Fruit fly (Drosophila melanogaster) whole organism, embryonic: Measurements from ENCODE around the gene Utx.

Experiments used
- Bdp1 ChIP-seq: fragments of 200-800 bp; sonication (Bioruptor generic); optimal IDR thresholded peaks from 3 replicates; lab custom pipeline; 2016; ENCODE audit warnings: missing biosample characterization, missing genetic modification characterization
- CG10321 ChIP-seq: fragments of 200-800 bp; sonication (Bioruptor generic); IDR thresholded peaks from 2 replicates; pipeline ENCODE4 v1.3.6; 2022; ENCODE audit warnings: missing biosample characterization, missing genetic modification characterization
- CG11456 ChIP-seq: fragments of 200-800 bp; sonication (Bioruptor generic); IDR thresholded peaks from 3 replicates; pipeline ENCODE4 v1.3.6; 2022; ENCODE audit warnings: missing biosample characterization, missing genetic modification characterization
- CG11723 ChIP-seq: fragments of 200-800 bp; sonication (Bioruptor generic); optimal IDR thresholded peaks from 2 replicates; lab custom pipeline; 2017; ENCODE audit warnings: missing biosample characterization, mild to moderate bottlenecking, missing genetic modification characterization
- CG12104 ChIP-seq: fragments of 200-800 bp; sonication (Bioruptor generic); optimal IDR thresholded peaks from 3 replicates; lab custom pipeline; 2016; ENCODE audit warnings: missing biosample characterization, missing genetic modification characterization
- CG12236 ChIP-seq: fragments of 200-800 bp; sonication (Bioruptor generic); optimal IDR thresholded peaks from 2 replicates; lab custom pipeline; 2016; ENCODE audit warnings: missing biosample characterization, missing genetic modification characterization
- CG12659 ChIP-seq: fragments of 200-800 bp; sonication (Bioruptor generic); optimal IDR thresholded peaks from 3 replicates; lab custom pipeline; 2017; ENCODE audit warnings: mild to moderate bottlenecking, missing biosample characterization, missing genetic modification reagents, missing genetic modification characterization
- CG12769 ChIP-seq: fragments of 200-800 bp; sonication (Bioruptor generic); optimal IDR thresholded peaks from 2 replicates; lab custom pipeline; 2019; ENCODE audit warnings: missing biosample characterization, mild to moderate bottlenecking, missing genetic modification characterization, moderate library complexity
- CG14050 ChIP-seq: fragments of 200-800 bp; sonication (Bioruptor generic); IDR thresholded peaks from 3 replicates; pipeline ENCODE4 v1.3.6; 2022; ENCODE audit warnings: missing biosample characterization, missing genetic modification characterization
- CG14710 ChIP-seq: fragments of 200-800 bp; sonication (Bioruptor generic); optimal IDR thresholded peaks from 3 replicates; lab custom pipeline; 2019; ENCODE audit warnings: missing biosample characterization, mild to moderate bottlenecking, missing genetic modification characterization, moderate library complexity
- CG14860 ChIP-seq: fragments of 200-800 bp; sonication (Bioruptor generic); IDR thresholded peaks from 3 replicates; pipeline ENCODE4 v1.3.6; 2022; ENCODE audit warnings: missing biosample characterization, missing genetic modification characterization; ENCODE audit not compliant: partially characterized antibody
- CG15696 ChIP-seq: fragments of 200-800 bp; sonication (Bioruptor generic); optimal IDR thresholded peaks from 2 replicates; lab custom pipeline; 2019; ENCODE audit warnings: missing biosample characterization, mild to moderate bottlenecking, missing genetic modification characterization, moderate library complexity
- CG30403 ChIP-seq: fragments of 200-800 bp; sonication (Bioruptor generic); optimal IDR thresholded peaks from 3 replicates; lab custom pipeline; 2016; ENCODE audit warnings: missing biosample characterization, missing genetic modification characterization
- CG30431 ChIP-seq: fragments of 200-800 bp; sonication (Bioruptor generic); optimal IDR thresholded peaks from 2 replicates; lab custom pipeline; 2017; ENCODE audit warnings: missing biosample characterization, missing genetic modification characterization
- CG3995 ChIP-seq: fragments of 200-800 bp; sonication (Bioruptor generic); optimal IDR thresholded peaks from 3 replicates; lab custom pipeline; 2016; ENCODE audit warnings: missing biosample characterization, missing genetic modification characterization
- CG42726 ChIP-seq: fragments of 200-800 bp; sonication (Bioruptor generic); IDR thresholded peaks from 2 replicates; pipeline ENCODE4 v1.3.6; 2022; ENCODE audit warnings: missing biosample characterization, missing genetic modification characterization; ENCODE audit not compliant: partially characterized antibody
- CG7786 ChIP-seq: fragments of 200-800 bp; sonication (Bioruptor generic); optimal IDR thresholded peaks from 2 replicates; lab custom pipeline; 2016; ENCODE audit warnings: missing biosample characterization, missing genetic modification characterization
- CG9876 ChIP-seq: fragments of 200-800 bp; sonication (Bioruptor generic); optimal IDR thresholded peaks from 2 replicates; lab custom pipeline; 2016; ENCODE audit warnings: missing biosample characterization, missing genetic modification characterization
- Chrac-16 ChIP-seq: fragments of 200-800 bp; sonication (Bioruptor generic); optimal IDR thresholded peaks from 3 replicates; lab custom pipeline; 2016; ENCODE audit warnings: missing biosample characterization, missing genetic modification characterization
- Dad ChIP-seq: fragments of 200-800 bp; sonication (Bioruptor generic); optimal IDR thresholded peaks from 3 replicates; lab custom pipeline; 2016; ENCODE audit warnings: missing biosample characterization, missing genetic modification characterization
- Drgx ChIP-seq: fragments of 200-800 bp; sonication (Bioruptor generic); IDR thresholded peaks from 2 replicates; pipeline ENCODE4 v1.3.6; 2022; ENCODE audit warnings: missing biosample characterization, missing genetic modification characterization
- ERR ChIP-seq: fragments of 200-800 bp; sonication (Bioruptor generic); optimal IDR thresholded peaks from 2 replicates; lab custom pipeline; 2016; ENCODE audit warnings: missing biosample characterization, missing genetic modification characterization
- Fer3 ChIP-seq: fragments of 200-800 bp; sonication (Bioruptor generic); optimal IDR thresholded peaks from 2 replicates; lab custom pipeline; 2018; ENCODE audit warnings: missing biosample characterization, mild to moderate bottlenecking, missing genetic modification characterization, moderate library complexity
- Gug ChIP-seq: fragments of 200-800 bp; sonication (Bioruptor generic); IDR thresholded peaks from 4 replicates; pipeline ENCODE4 v1.3.6; 2022; ENCODE audit warnings: missing biosample characterization, missing genetic modification characterization
- Hand ChIP-seq: fragments of 200-800 bp; sonication (Bioruptor generic); optimal IDR thresholded peaks from 2 replicates; lab custom pipeline; 2017; ENCODE audit warnings: mild to moderate bottlenecking, missing biosample characterization, missing genetic modification reagents, missing genetic modification characterization
- Kr ChIP-seq: fragments of 200-800 bp; sonication (Bioruptor generic); optimal IDR thresholded peaks from 2 replicates; lab custom pipeline; 2017; ENCODE audit warnings: missing biosample characterization, mild to moderate bottlenecking, missing genetic modification characterization
- Lhr ChIP-seq: fragments of 200-800 bp; sonication (Bioruptor generic); optimal IDR thresholded peaks from 3 replicates; lab custom pipeline; 2017; ENCODE audit warnings: mild to moderate bottlenecking, missing biosample characterization, missing genetic modification reagents, missing genetic modification characterization
- MESR4 ChIP-seq: fragments of 200-800 bp; sonication (Bioruptor generic); optimal IDR thresholded peaks from 2 replicates; lab custom pipeline; 2018; ENCODE audit warnings: missing biosample characterization, mild to moderate bottlenecking, missing genetic modification characterization, moderate library complexity
- Mes4 ChIP-seq: fragments of 200-800 bp; sonication (Bioruptor generic); optimal IDR thresholded peaks from 2 replicates; lab custom pipeline; 2016; ENCODE audit warnings: missing biosample characterization, missing genetic modification characterization
- Oli ChIP-seq: fragments of 200-800 bp; sonication (Bioruptor generic); optimal IDR thresholded peaks from 2 replicates; lab custom pipeline; 2018; ENCODE audit warnings: missing biosample characterization, mild to moderate bottlenecking, missing genetic modification characterization, moderate library complexity
- Optix ChIP-seq: fragments of 200-800 bp; sonication (Bioruptor generic); IDR thresholded peaks from 3 replicates; pipeline ENCODE4 v1.3.6; 2022; ENCODE audit warnings: missing biosample characterization, missing genetic modification characterization
- Sox102F ChIP-seq: fragments of 200-800 bp; sonication (Bioruptor generic); optimal IDR thresholded peaks from 2 replicates; lab custom pipeline; 2018; ENCODE audit warnings: missing biosample characterization, mild to moderate bottlenecking, missing genetic modification characterization, moderate library complexity
- Tbp ChIP-seq: fragments of >200 bp; optimal IDR thresholded peaks from 2 replicates; lab custom pipeline; 2018; ENCODE audit warnings: missing biosample characterization, missing genetic modification characterization
- ac ChIP-seq: fragments of 200-800 bp; sonication (Bioruptor generic); optimal IDR thresholded peaks from 3 replicates; lab custom pipeline; 2017; ENCODE audit warnings: missing biosample characterization, mild to moderate bottlenecking, missing genetic modification characterization
- aop ChIP-seq: fragments of 200-800 bp; sonication (Bioruptor generic); IDR thresholded peaks from 2 replicates; pipeline ENCODE4 v1.3.6; 2022; ENCODE audit warnings: missing biosample characterization, missing genetic modification characterization
- az2 ChIP-seq: fragments of 200-800 bp; sonication (Bioruptor generic); optimal IDR thresholded peaks from 3 replicates; lab custom pipeline; 2016; ENCODE audit warnings: missing biosample characterization, missing genetic modification characterization
- dan ChIP-seq: fragments of 200-800 bp; sonication (Bioruptor generic); IDR thresholded peaks from 2 replicates; pipeline ENCODE4 v1.3.6; 2022; ENCODE audit warnings: missing biosample characterization, missing genetic modification characterization
- h ChIP-seq: fragments of >200 bp; optimal IDR thresholded peaks from 2 replicates; lab custom pipeline; 2017
- ham ChIP-seq: fragments of 200-800 bp; sonication (Bioruptor generic); IDR thresholded peaks from 2 replicates; pipeline ENCODE4 v1.3.6; 2022; ENCODE audit warnings: missing biosample characterization, missing genetic modification characterization
- hb ChIP-seq: fragments of 200-800 bp; sonication (Bioruptor generic); IDR thresholded peaks from 3 replicates; pipeline ENCODE4 v1.3.6; 2022; ENCODE audit warnings: missing biosample characterization, missing genetic modification characterization; ENCODE audit not compliant: partially characterized antibody
- kay ChIP-seq: fragments of 200-800 bp; sonication (Bioruptor generic); optimal IDR thresholded peaks from 2 replicates; lab custom pipeline; 2016; ENCODE audit warnings: missing biosample characterization, missing genetic modification characterization
- mam ChIP-seq: fragments of 200-800 bp; sonication (Bioruptor generic); optimal IDR thresholded peaks from 3 replicates; lab custom pipeline; 2016; ENCODE audit warnings: missing biosample characterization, missing genetic modification characterization
- nom ChIP-seq: fragments of 200-800 bp; sonication (Bioruptor generic); optimal IDR thresholded peaks from 2 replicates; lab custom pipeline; 2017; ENCODE audit warnings: missing biosample characterization, missing genetic modification characterization, mild to moderate bottlenecking, moderate library complexity, missing genetic modification reagents
- oc ChIP-seq: fragments of 200-800 bp; sonication (Bioruptor generic); optimal IDR thresholded peaks from 2 replicates; lab custom pipeline; 2018; ENCODE audit warnings: missing biosample characterization, mild to moderate bottlenecking, missing genetic modification characterization, moderate library complexity
- otp ChIP-seq: fragments of 200-800 bp; sonication (Bioruptor generic); IDR thresholded peaks from 3 replicates; pipeline ENCODE4, ENCODE4 v1.3.6; 2022; ENCODE audit warnings: missing biosample characterization, missing genetic modification characterization
- run ChIP-seq: fragments of 200-800 bp; sonication (Bioruptor generic); optimal IDR thresholded peaks from 3 replicates; lab custom pipeline; 2018; ENCODE audit warnings: missing biosample characterization, mild to moderate bottlenecking, missing genetic modification characterization
- sna ChIP-seq: fragments of 200-800 bp; sonication (Bioruptor generic); IDR thresholded peaks from 2 replicates; pipeline ENCODE4 v1.3.6; 2022; ENCODE audit warnings: missing biosample characterization, missing genetic modification characterization; ENCODE audit not compliant: partially characterized antibody
- so ChIP-seq: fragments of 200-800 bp; sonication (Bioruptor generic); IDR thresholded peaks from 3 replicates; pipeline ENCODE4 v1.3.6; 2022; ENCODE audit warnings: missing biosample characterization, missing genetic modification characterization
- sqz ChIP-seq: fragments of 200-800 bp; sonication (Bioruptor generic); optimal IDR thresholded peaks from 3 replicates; lab custom pipeline; 2018; ENCODE audit warnings: missing biosample characterization, mild to moderate bottlenecking, missing genetic modification characterization
- toy ChIP-seq: fragments of 200-800 bp; sonication (Bioruptor generic); IDR thresholded peaks from 2 replicates; pipeline ENCODE4 v1.3.6; 2022; ENCODE audit warnings: missing biosample characterization, missing genetic modification characterization
- twi ChIP-seq: fragments of 200-800 bp; optimal IDR thresholded peaks from 2 replicates; lab custom pipeline; 2019; ENCODE audit warnings: missing biosample characterization, mild to moderate bottlenecking, missing genetic modification characterization, moderate library complexity
- wdn ChIP-seq: fragments of 200-800 bp; sonication (Bioruptor generic); IDR thresholded peaks from 2 replicates; pipeline ENCODE4 v1.3.6; 2022; ENCODE audit warnings: missing biosample characterization, missing genetic modification characterization

Utx gene

DNA sequence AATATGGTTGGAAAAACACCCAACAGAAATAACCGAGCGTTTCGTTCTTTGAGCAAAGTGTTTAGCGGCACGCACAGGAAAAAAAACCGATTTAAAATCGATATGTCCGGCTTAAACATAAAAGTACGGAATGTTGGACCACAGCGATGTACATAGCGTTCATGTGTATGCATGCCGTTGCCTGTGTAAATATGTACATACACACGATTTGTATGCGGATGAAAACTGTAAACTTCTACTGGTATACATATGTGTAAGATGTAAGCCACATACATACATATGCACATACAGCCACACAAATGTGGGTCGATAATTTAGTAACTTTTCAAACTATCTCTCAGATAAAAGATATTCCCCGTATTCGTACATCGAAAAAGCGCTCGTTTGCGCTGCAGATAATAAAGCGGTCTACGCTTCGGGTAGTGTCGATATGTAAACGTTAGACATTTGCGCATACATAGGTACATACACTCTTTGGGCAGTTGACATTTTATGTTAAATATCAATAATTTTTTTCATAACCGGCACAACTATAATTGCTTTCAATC lies 28.9 kb downstream of the Utx start (continued):
- TF ChIP-seq Lhr (no peak), MESR4 (GFP tag; lab: Kevin White, UChicago) (no peak), CG30403 (GFP tag; lab: Kevin White, UChicago) (no peak), aop (no peak), CG14860 (GFP tag; lab: Robert Waterston, UW) (no peak), CG30431 (GFP tag; lab: Kevin White, UChicago) (no peak), Dad (GFP tag; lab: Kevin White, UChicago) (no peak), CG12236 (no peak), Chrac-16 (GFP tag; lab: Kevin White, UChicago) (no peak), oc (tag; lab: Kevin White, UChicago) (no peak), ham (GFP tag; lab: Robert Waterston, UW) (no peak), Oli (no peak), Tbp (no peak), CG14710 (peak; percentile 50), CG9876 (GFP tag; lab: Kevin White, UChicago) (no peak), ac (peak; percentile 73), mam (GFP tag; lab: Kevin White, UChicago) (no peak), CG42726 (GFP tag; lab: Robert Waterston, UW) (no peak), Sox102F (GFP tag; lab: Kevin White, UChicago) (no peak), CG12104 (no peak), dan (GFP tag; lab: Robert Waterston, UW) (no peak), CG7786 (GFP tag; lab: Kevin White, UChicago) (no peak), CG12769 (tag; lab: Kevin White, UChicago) (no peak), CG3995 (no peak), Gug (GFP tag; lab: Robert Waterston, UW) (no peak), Mes4 (GFP tag; lab: Kevin White, UChicago) (no peak), CG11456 (GFP tag; lab: Robert Waterston, UW) (no peak), so (GFP tag; lab: Robert Waterston, UW) (no peak), twi (tag; lab: Kevin White, UChicago) (peak; percentile 53), CG12659 (GFP tag; lab: Kevin White, UChicago) (peak; percentile 1), otp (GFP tag; lab: Robert Waterston, UW) (no peak), Kr (GFP tag; lab: Kevin White, UChicago) (peak; percentile 49), ERR (GFP tag; lab: Kevin White, UChicago) (no peak), Fer3 (tag; lab: Kevin White, UChicago) (no peak), sna (no peak), nom (GFP tag; lab: Kevin White, UChicago) (no peak), CG14050 (GFP tag; lab: Robert Waterston, UW) (no peak), CG10321 (GFP tag; lab: Robert Waterston, UW) (no peak), hb (GFP tag; lab: Robert Waterston, UW) (no peak), Hand (GFP tag; lab: Kevin White, UChicago) (no peak), wdn (GFP tag; lab: Robert Waterston, UW) (no peak), sqz (GFP tag; lab: Kevin White, UChicago) (peak; percentile 64), Drgx (GFP tag; lab: Robert Waterston, UW) (no peak), toy (GFP tag; lab: Robert Waterston, UW) (no peak), Bdp1 (GFP tag; lab: Kevin White, UChicago) (no peak), run (tag; lab: Kevin White, UChicago) (no peak), kay (GFP tag; lab: Kevin White, UChicago) (no peak), az2 (GFP tag; lab: Kevin White, UChicago) (no peak), h (lab: Kevin White, UChicago) (no peak), Optix (no peak), CG15696 (tag; lab: Kevin White, UChicago) (peak; percentile 83), CG11723 (peak; percentile 27)
